Worm (Caenorhabditis elegans): ENCODE results near the gene Y37D8A.3.

DNA sequence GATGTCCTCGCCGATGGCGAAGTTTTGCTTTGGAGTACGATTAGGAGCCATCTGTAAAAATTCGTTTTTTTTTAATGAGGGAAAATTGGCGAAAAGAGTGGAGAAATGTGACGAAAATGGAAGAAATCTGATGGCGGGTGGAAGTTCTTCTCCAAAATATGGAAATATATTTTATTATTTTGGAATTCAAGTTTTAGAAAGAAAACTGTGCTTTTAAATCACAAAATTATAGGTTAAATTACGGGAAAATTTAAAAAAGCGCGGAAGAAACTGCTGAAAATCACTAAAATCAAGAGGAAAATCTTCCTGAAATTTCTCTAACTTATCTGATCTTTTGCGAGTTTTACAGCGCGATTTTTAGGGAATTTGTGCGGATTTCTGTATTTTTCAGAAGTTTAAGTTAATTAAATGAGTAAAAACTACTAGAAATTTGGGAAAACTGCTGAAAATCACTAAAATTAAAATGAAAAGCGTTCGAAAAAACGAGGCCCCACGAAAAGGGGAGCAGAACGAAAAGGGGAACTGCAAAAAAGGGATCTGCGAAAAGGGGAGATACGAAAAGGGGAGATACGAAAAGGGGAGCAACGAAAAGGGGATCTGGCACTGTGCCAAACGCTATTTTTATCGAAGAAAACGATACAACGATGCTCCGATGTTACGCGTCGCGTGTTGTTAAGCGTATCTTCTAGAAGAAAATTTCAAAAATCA is 48.5 kb downstream of the Y37D8A.3 start, which contains the start of the genes cec-7 and enu-3.5:
- TF ChIP-seq flt-1 (GFP tag; IDR thresholded peaks at IDR 0.05) (0 out of 2 replicates have a peak, but pooled peaks have one; percentile 9), med-1 (GFP tag; optimal IDR thresholded peaks at IDR 0.05; ENCODE audit: insufficient read depth) (no peak), klf-2 (GFP tag; conservative IDR thresholded peaks at IDR 0.05) (peak; percentile 59; the same call in 1 of the 2 replicates), tab-1 (GFP tag; IDR thresholded peaks at IDR 0.05) (no peak), cog-1 (tag; optimal IDR thresholded peaks at IDR 0.05) (no peak), T22C8.4 (GFP tag; IDR thresholded peaks at IDR 0.05) (no peak), ztf-23 (GFP tag; IDR thresholded peaks at IDR 0.05) (0 out of 2 replicates have a peak, but pooled peaks have one; percentile 36)

Data from whole organism, midembryonic.